3 fruit fly cellular contexts compared by ENCODE assay signal in the genomic region with DNA sequence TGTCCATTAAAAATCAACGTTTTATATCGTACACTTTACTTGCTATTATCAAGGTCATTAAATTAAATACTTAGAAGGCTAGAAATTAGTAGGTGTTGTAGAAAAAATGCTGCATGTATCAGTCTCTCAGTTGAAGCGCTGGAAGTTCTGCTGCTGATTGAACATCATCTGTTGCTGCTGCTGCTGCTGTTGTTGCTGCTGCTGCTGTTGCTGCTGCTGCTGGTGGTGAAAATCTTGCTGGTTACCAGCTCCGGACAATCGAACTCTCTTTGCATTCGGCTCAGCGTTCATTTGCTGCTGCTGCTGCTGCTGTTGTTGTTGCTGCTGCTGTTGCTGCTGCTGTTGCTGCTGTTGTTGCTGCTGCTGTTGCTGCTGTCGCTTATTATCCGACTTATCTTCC.
TF ChIP-seq lines count a peak whose summit lies in the region.

No protein-coding gene starts in this region.

- TF ChIP-seq CTCF in whole organism, embryonic (GFP tag; optimal IDR thresholded peaks at IDR 0.05; lab: Kevin White, UChicago): no peak

TF ChIP-seq in whole organism, embryonic, 481 proteins besides CTCF, POLR2A, EP300 and RAD21:
- TF ChIP-seq sug (tag; optimal IDR thresholded peaks at IDR 0.05; lab: Kevin White, UChicago) (no peak), gro (GFP tag; optimal IDR thresholded peaks at IDR 0.05; lab: Kevin White, UChicago) (no peak), pfk (GFP tag; optimal IDR thresholded peaks at IDR 0.05; lab: Kevin White, UChicago) (no peak), Dfd (GFP tag; optimal IDR thresholded peaks at IDR 0.05; lab: Kevin White, UChicago) (peak in 1 of 2 experiments; percentile 51), gfzf (GFP tag; optimal IDR thresholded peaks at IDR 0.05; lab: Kevin White, UChicago) (peak; percentile 1), Taf1 (GFP tag; IDR thresholded peaks at IDR 0.05; lab: Robert Waterston, UW) (no peak), Abd-B (GFP tag; optimal IDR thresholded peaks at IDR 0.05; lab: Kevin White, UChicago) (no peak), unc-4 (GFP tag; IDR thresholded peaks at IDR 0.05; lab: Robert Waterston, UW; ENCODE audit: partially characterized antibody) (peak; percentile 2; the same call in 1 of the 2 replicates), chif (GFP tag; optimal IDR thresholded peaks at IDR 0.05; lab: Kevin White, UChicago) (no peak), tgo (GFP tag; IDR thresholded peaks at IDR 0.05; lab: Robert Waterston, UW) (no peak), CG4360 (GFP tag; IDR thresholded peaks at IDR 0.05; lab: Robert Waterston, UW) (0 out of 2 replicates have a peak, but pooled peaks have one; percentile 15), zf30C (GFP tag; optimal IDR thresholded peaks at IDR 0.05; lab: Kevin White, UChicago) (no peak), lola (GFP tag; optimal IDR thresholded peaks at IDR 0.05; lab: Kevin White, UChicago) (no peak), Hr3 (GFP tag; optimal IDR thresholded peaks at IDR 0.05; lab: Kevin White, UChicago) (no peak), maf-S (GFP tag; optimal IDR thresholded peaks at IDR 0.05; lab: Kevin White, UChicago) (no peak), tap (tag; optimal IDR thresholded peaks at IDR 0.05; lab: Kevin White, UChicago) (no peak), Rfx (GFP tag; IDR thresholded peaks at IDR 0.05; lab: Robert Waterston, UW) (no peak), CG3407 (GFP tag; optimal IDR thresholded peaks at IDR 0.05; lab: Kevin White, UChicago) (no peak)

TF ChIP-seq in whole organism, prepupa, 60 proteins besides CTCF, POLR2A, EP300 and RAD21:
- TF ChIP-seq CG3919 (GFP tag; optimal IDR thresholded peaks at IDR 0.05; lab: Kevin White, UChicago) (peak; percentile 16), Eip78C (GFP tag; lab: Kevin White, UChicago) (no peak)

TF ChIP-seq in whole organism, wandering third instar larva, 38 proteins besides CTCF, POLR2A, EP300 and RAD21:
- TF ChIP-seq Dfd (GFP tag; optimal IDR thresholded peaks at IDR 0.05; lab: Kevin White, UChicago) (peak; percentile 92), lola (GFP tag; optimal IDR thresholded peaks at IDR 0.05; lab: Kevin White, UChicago) (no peak)
